Worm (Caenorhabditis elegans) whole organism, L1 larva: ENCODE data around the gene F22B5.10.
A peak's percentile ranks its signal among the peaks of the same experiment; 100 is the strongest.

ENCODE experiments used
- C16A3.4 ChIP-seq: fragments of 150-350 bp; optimal IDR thresholded peaks from 2 replicates; lab custom pipeline; 2014; ENCODE audit warnings: missing biosample characterization, missing genetic modification characterization
- C34B4.2 ChIP-seq: sonication (generic microtip); optimal IDR thresholded peaks from 2 replicates; lab custom pipeline; 2017; ENCODE audit warnings: mild to moderate bottlenecking, missing genetic modification characterization, missing compliant biosample characterization
- aly-2 ChIP-seq: fragments of 150-350 bp; optimal IDR thresholded peaks from 2 replicates; lab custom pipeline; 2014; ENCODE audit warnings: missing biosample characterization, missing genetic modification characterization
- ama-1 ChIP-seq: fragments of 150-350 bp; optimal IDR thresholded peaks from 2 replicates; lab custom pipeline; 2014
- ceh-88 ChIP-seq: fragments of 200-800 bp; sonication (Bioruptor generic); IDR thresholded peaks from 2 replicates; pipeline ENCODE4 v1.3.6; 2022; ENCODE audit warnings: missing genetic modification characterization, missing compliant biosample characterization
- ces-1 ChIP-seq: fragments of 150-350 bp; optimal IDR thresholded peaks from 2 replicates; lab custom pipeline; 2014; ENCODE audit warnings: missing biosample characterization, missing genetic modification reagents, missing genetic modification characterization
- dsc-1 ChIP-seq: sonication (generic microtip); optimal IDR thresholded peaks from 2 replicates; lab custom pipeline; 2016; ENCODE audit warnings: mild to moderate bottlenecking, missing genetic modification characterization, missing compliant biosample characterization
- egl-27 ChIP-seq, 2 experiments: fragments of 150-350 bp in 1 of 2; sonication (generic microtip); optimal IDR thresholded peaks; 3 replicates each; lab custom pipeline; 2017 to 2018; ENCODE audit warnings: missing biosample characterization in 2 of 2, missing genetic modification characterization in 2 of 2, missing genetic modification reagents in 2 of 2
- elt-2 ChIP-seq: sonication (generic microtip); optimal IDR thresholded peaks from 2 replicates; lab custom pipeline; 2016; ENCODE audit warnings: missing genetic modification characterization, mild to moderate bottlenecking, inconsistent platforms, missing compliant biosample characterization, missing genetic modification reagents
- elt-3 ChIP-seq, 6 experiments: fragments of 150-350 bp in 1 of 6; sonication (generic microtip); optimal IDR thresholded peaks; 2 replicates each; lab custom pipeline; 2017 to 2018; ENCODE audit warnings: missing biosample characterization in 6 of 6, missing genetic modification characterization in 6 of 6, inconsistent platforms in 1 of 6
- ets-5 ChIP-seq: fragments of 200-800 bp; sonication (Bioruptor generic); IDR thresholded peaks from 2 replicates; pipeline ENCODE4 v1.3.6; 2022; ENCODE audit warnings: missing genetic modification characterization, missing compliant biosample characterization
- fkh-8 ChIP-seq: sonication (generic microtip); optimal IDR thresholded peaks from 2 replicates; lab custom pipeline; 2016; ENCODE audit warnings: mild to moderate bottlenecking, missing genetic modification characterization, missing compliant biosample characterization
- fos-1 ChIP-seq: fragments of 150-350 bp; optimal IDR thresholded peaks from 2 replicates; lab custom pipeline; 2014; ENCODE audit warnings: missing biosample characterization, missing genetic modification characterization
- hpl-2 ChIP-seq: fragments of 150-350 bp; optimal IDR thresholded peaks from 2 replicates; lab custom pipeline; 2014; ENCODE audit warnings: missing biosample characterization, missing genetic modification reagents, missing genetic modification characterization
- irx-1 ChIP-seq: sonication (generic microtip); optimal IDR thresholded peaks from 2 replicates; lab custom pipeline; 2016; ENCODE audit warnings: missing genetic modification characterization, missing compliant biosample characterization
- lin-13 ChIP-seq: fragments of 150-350 bp; optimal IDR thresholded peaks from 2 replicates; lab custom pipeline; 2014; ENCODE audit warnings: missing biosample characterization, missing genetic modification reagents, missing genetic modification characterization
- lin-14 ChIP-seq: fragments of 200-800 bp; sonication (Bioruptor generic); optimal IDR thresholded peaks from 2 replicates; lab custom pipeline; 2018; ENCODE audit warnings: mild to moderate bottlenecking, missing genetic modification characterization, moderate library complexity, missing compliant biosample characterization
- lin-15B ChIP-seq: fragments of 150-350 bp; sonication (generic microtip); optimal IDR thresholded peaks from 3 replicates; lab custom pipeline; 2014; ENCODE audit warnings: missing biosample characterization, missing genetic modification characterization
- lsy-2 ChIP-seq, 2 experiments: fragments of 150-350 bp; optimal IDR thresholded peaks; 2 replicates each; lab custom pipeline; 2014; ENCODE audit warnings: missing biosample characterization in 2 of 2, missing genetic modification characterization in 2 of 2
- mab-9 ChIP-seq: fragments of 200-800 bp; sonication (Bioruptor generic); IDR thresholded peaks from 2 replicates; pipeline ENCODE4 v1.3.6; 2022; ENCODE audit warnings: missing genetic modification reagents, missing genetic modification characterization, missing compliant biosample characterization
- mdl-1 ChIP-seq, 2 experiments: fragments of 150-350 bp; optimal IDR thresholded peaks; 2 replicates each; lab custom pipeline; 2014 to 2017; ENCODE audit warnings: missing biosample characterization in 2 of 2, missing genetic modification characterization in 2 of 2, inconsistent platforms in 1 of 2
- nhr-19 ChIP-seq: fragments of 200-800 bp; sonication (Bioruptor generic); conservative IDR thresholded peaks from 2 replicates; pipeline ENCODE4 v1.3.6; 2022; ENCODE audit warnings: missing genetic modification characterization, missing compliant biosample characterization
- nhr-20 ChIP-seq: sonication (generic microtip); optimal IDR thresholded peaks from 2 replicates; lab custom pipeline; 2016; ENCODE audit warnings: mild to moderate bottlenecking, missing genetic modification characterization, missing compliant biosample characterization
- nhr-237 ChIP-seq: fragments of 150-350 bp; optimal IDR thresholded peaks from 2 replicates; lab custom pipeline; 2014; ENCODE audit warnings: missing biosample characterization, missing genetic modification characterization
- nhr-47 ChIP-seq: sonication (generic microtip); optimal IDR thresholded peaks from 2 replicates; lab custom pipeline; 2016; ENCODE audit warnings: mild to moderate bottlenecking, missing genetic modification characterization, moderate library complexity, missing compliant biosample characterization
- nhr-71 ChIP-seq: sonication (generic microtip); optimal IDR thresholded peaks from 2 replicates; lab custom pipeline; 2016; ENCODE audit warnings: mild to moderate bottlenecking, missing genetic modification characterization, moderate library complexity, missing compliant biosample characterization
- nhr-85 ChIP-seq: sonication (generic microtip); peaks from one replicate; lab custom pipeline; 2016; ENCODE audit warnings: missing genetic modification characterization, inconsistent platforms, missing compliant biosample characterization
- pag-3 ChIP-seq: sonication (generic microtip); optimal IDR thresholded peaks from 2 replicates; lab custom pipeline; 2017; ENCODE audit warnings: missing genetic modification characterization, mild to moderate bottlenecking, missing compliant biosample characterization, antibody characterized with exemption, borderline replicate concordance; ENCODE audit not compliant: insufficient read depth
- rnt-1 ChIP-seq: sonication (generic microtip); optimal IDR thresholded peaks from 2 replicates; lab custom pipeline; 2016; ENCODE audit warnings: mild to moderate bottlenecking, missing genetic modification characterization, moderate library complexity, missing compliant biosample characterization
- snpc-4 ChIP-seq: fragments of 150-350 bp; optimal IDR thresholded peaks from 2 replicates; lab custom pipeline; 2014; ENCODE audit warnings: missing biosample characterization, missing genetic modification characterization
- snu-23 ChIP-seq: sonication (generic microtip); optimal IDR thresholded peaks from 2 replicates; lab custom pipeline; 2016; ENCODE audit warnings: missing genetic modification characterization, missing compliant biosample characterization
- swsn-7 ChIP-seq: sonication (generic microtip); optimal IDR thresholded peaks from 2 replicates; lab custom pipeline; 2016; ENCODE audit warnings: missing genetic modification characterization, missing compliant biosample characterization
- tbx-2 ChIP-seq: sonication (generic microtip); optimal IDR thresholded peaks from 2 replicates; lab custom pipeline; 2016; ENCODE audit warnings: missing genetic modification characterization, missing compliant biosample characterization
- tlp-1 ChIP-seq: fragments of 150-350 bp; optimal IDR thresholded peaks from 2 replicates; lab custom pipeline; 2014; ENCODE audit warnings: missing biosample characterization, missing genetic modification characterization
- unc-130 ChIP-seq: fragments of 150-350 bp; optimal IDR thresholded peaks from 2 replicates; lab custom pipeline; 2017; ENCODE audit warnings: missing biosample characterization, missing genetic modification characterization, inconsistent platforms
- unc-98 ChIP-seq: fragments of 200-800 bp; sonication (Bioruptor generic); IDR thresholded peaks from 2 replicates; pipeline ENCODE4 v1.3.6; 2022; ENCODE audit warnings: missing genetic modification characterization, missing compliant biosample characterization
- zip-4 ChIP-seq: fragments of 200-800 bp; sonication (Bioruptor generic); optimal IDR thresholded peaks from 2 replicates; lab custom pipeline; 2018; ENCODE audit warnings: mild to moderate bottlenecking, missing genetic modification characterization, moderate library complexity, missing compliant biosample characterization

Gene F22B5.10

DNA sequence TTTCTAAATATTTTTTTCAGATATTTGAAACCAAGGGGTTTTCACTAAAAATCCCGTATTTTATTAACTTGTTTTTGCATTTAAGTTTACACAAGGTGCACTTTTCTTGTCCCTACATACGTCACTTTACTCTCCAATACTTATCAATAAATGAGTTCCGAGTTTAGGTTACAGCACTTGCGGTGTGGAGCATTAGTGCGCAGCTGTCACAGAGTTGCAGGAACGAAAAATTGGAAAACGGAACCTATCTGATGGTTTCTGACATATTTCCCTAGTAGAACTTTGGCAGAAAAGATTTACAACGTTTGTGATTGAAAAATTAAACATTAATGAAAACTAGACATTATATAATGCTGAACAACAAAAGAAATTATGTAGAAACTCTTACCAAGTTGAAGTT is 31.2 kb downstream of the F22B5.10 start:
- TF ChIP-seq ama-1 (lab: Kevin White, UChicago), result no peak
- TF ChIP-seq nhr-237, result no peak
- TF ChIP-seq aly-2, result no peak
- no peak for TF ChIP-seq fkh-8 (tag; lab: Kevin White, UChicago)
- no peak for TF ChIP-seq swsn-7 (tag; lab: Kevin White, UChicago)
- TF ChIP-seq elt-3 (tag; optimal IDR thresholded peaks at IDR 0.05; lab: Kevin White, UChicago), result no peak
- no peak for TF ChIP-seq tlp-1

- TF ChIP-seq C16A3.4 (tag; lab: Kevin White, UChicago) (no peak), ceh-88 (no peak), snu-23 (GFP tag; lab: Kevin White, UChicago) (peak; percentile 56), unc-130 (tag; lab: Kevin White, UChicago) (peak; percentile 40), nhr-20 (tag; lab: Kevin White, UChicago) (peak; percentile 31), dsc-1 (tag; lab: Kevin White, UChicago) (peak; percentile 8), lin-13 (GFP tag; lab: Kevin White, UChicago) (no peak), lin-14 (peak; percentile 78), nhr-71 (tag; lab: Kevin White, UChicago) (peak; percentile 73), nhr-19 (GFP tag; lab: Robert Waterston, UW) (peak; percentile 41), pag-3 (tag; lab: Kevin White, UChicago) (peak; percentile 55), mdl-1 (tag; optimal IDR thresholded peaks at IDR 0.05; lab: Kevin White, UChicago) (no peak), nhr-47 (peak; percentile 0), rnt-1 (tag; lab: Kevin White, UChicago) (peak; percentile 74), lsy-2 (tag; optimal IDR thresholded peaks at IDR 0.05; lab: Kevin White, UChicago) (peak in 1 of 2 experiments; percentile 34), C34B4.2 (tag; lab: Kevin White, UChicago) (no peak), tbx-2 (tag; lab: Kevin White, UChicago) (peak; percentile 13)
Observed at ce11 chrII:8499021-8499420, 32.0 kb downstream of the F22B5.10 start.

- TF ChIP-seq elt-2, result no peak
- TF ChIP-seq irx-1 (tag; lab: Kevin White, UChicago), result no peak
- peak; percentile 23 for TF ChIP-seq nhr-71 (tag; lab: Kevin White, UChicago)
- peak; percentile 58 for TF ChIP-seq lin-14
- TF ChIP-seq mab-9 (GFP tag; lab: Robert Waterston, UW), result no peak
- TF ChIP-seq C34B4.2 (tag; lab: Kevin White, UChicago), result no peak
- no peak for TF ChIP-seq ces-1
- no peak for TF ChIP-seq nhr-85 (tag; lab: Kevin White, UChicago)
- TF ChIP-seq tbx-2 (tag; lab: Kevin White, UChicago), result no peak
- no peak for TF ChIP-seq fos-1 (tag; lab: Kevin White, UChicago)
- TF ChIP-seq ceh-88, result no peak
- TF ChIP-seq egl-27 (tag; optimal IDR thresholded peaks at IDR 0.05; lab: Kevin White, UChicago), result no peak
- no peak for TF ChIP-seq lin-15B
- TF ChIP-seq lsy-2 (tag; optimal IDR thresholded peaks at IDR 0.05; lab: Kevin White, UChicago), result peak in 1 of 2 experiments; percentile 13
- TF ChIP-seq hpl-2 (GFP tag; lab: Kevin White, UChicago), result no peak
- TF ChIP-seq zip-4 (GFP tag; lab: Kevin White, UChicago), result no peak
- TF ChIP-seq dsc-1 (tag; lab: Kevin White, UChicago), result no peak
- no peak for TF ChIP-seq ets-5 (GFP tag; lab: Robert Waterston, UW)
- TF ChIP-seq unc-98 (GFP tag; lab: Robert Waterston, UW), result no peak
Observed at ce11 chrII:8504074-8504724, 37.2 kb downstream of the F22B5.10 start.

DNA sequence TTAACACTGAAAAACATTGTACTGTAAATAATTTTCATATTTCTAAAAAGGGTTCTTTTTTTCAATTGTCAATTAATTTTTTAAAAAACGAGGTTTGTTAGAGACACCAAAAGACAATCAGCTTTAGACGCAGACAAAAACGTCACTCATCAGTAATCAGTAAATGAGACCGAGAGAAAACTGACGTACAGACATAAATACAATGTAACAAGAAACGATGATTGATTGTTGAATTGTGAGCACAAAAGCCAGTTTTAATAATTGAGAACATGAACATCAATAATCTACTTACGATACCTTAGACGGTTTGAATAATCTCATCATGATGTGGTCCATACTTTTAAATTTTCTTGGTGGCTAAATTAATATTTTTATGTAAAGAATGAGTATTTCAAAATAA is 39.8 kb downstream of the F22B5.10 start:
- TF ChIP-seq nhr-19 (GFP tag; lab: Robert Waterston, UW) (no peak), tlp-1 (no peak), elt-2 (peak; percentile 14), snpc-4 (tag; lab: Kevin White, UChicago) (no peak)
- TF ChIP-seq, all 84 proteins: peak for 1
